Worm (Caenorhabditis elegans): ENCODE results near the gene lec-9.

Gene lec-9

DNA sequence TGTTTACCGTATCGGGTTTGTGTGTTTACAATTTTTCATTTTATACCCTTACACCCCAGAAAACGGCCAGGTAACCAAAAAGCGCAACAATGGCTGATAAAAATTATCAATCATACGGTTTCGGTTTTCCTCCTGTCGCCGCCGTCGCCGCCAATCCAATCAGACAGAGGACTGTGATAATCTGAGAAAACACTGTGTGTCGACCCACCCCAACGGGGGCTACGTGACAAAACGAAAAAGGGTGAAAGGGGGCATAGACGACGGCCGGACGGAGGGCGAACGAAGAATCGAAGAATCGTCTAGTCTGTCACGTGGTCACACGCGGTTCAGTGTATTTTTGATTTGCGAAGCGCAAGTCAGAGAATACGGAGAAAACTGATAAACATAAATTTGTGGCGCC lies 30.6 kb downstream of the lec-9 start (continued):
- TF ChIP-seq egl-44 (GFP tag; IDR thresholded peaks at IDR 0.05) (peak; percentile 70; the same call in 1 of the 2 replicates), nhr-179 (tag; optimal IDR thresholded peaks at IDR 0.05) (no peak), F57A8.1 (GFP tag; optimal IDR thresholded peaks at IDR 0.05) (no peak), madf-6 (GFP tag; IDR thresholded peaks at IDR 0.05) (no peak), tbp1 (GFP tag; optimal IDR thresholded peaks at IDR 0.05) (peak; percentile 14), unc-62 (GFP tag; optimal IDR thresholded peaks at IDR 0.05) (no peak), dox-1 (GFP tag; IDR thresholded peaks at IDR 0.05) (peak; percentile 49; the same call in 1 of the 2 replicates), unc-130 (GFP tag; optimal IDR thresholded peaks at IDR 0.05) (no peak), hlh-26 (GFP tag; conservative IDR thresholded peaks at IDR 0.05) (no peak), cebp-2 (GFP tag; IDR thresholded peaks at IDR 0.05) (no peak), gei-17 (GFP tag; optimal IDR thresholded peaks at IDR 0.05) (no peak), madf-10 (tag; optimal IDR thresholded peaks at IDR 0.05) (peak; percentile 23), let-526 (GFP tag; IDR thresholded peaks at IDR 0.05) (no peak), snpc-4 (GFP tag; optimal IDR thresholded peaks at IDR 0.05) (no peak), snpc-4 (tag; optimal IDR thresholded peaks at IDR 0.05) (peak in 1 of 4 experiments; percentile 29), attf-3 (GFP tag; conservative IDR thresholded peaks at IDR 0.05) (no peak), F22D6.2 (tag; optimal IDR thresholded peaks at IDR 0.05) (peak; percentile 32), F57C9.4 (tag; optimal IDR thresholded peaks at IDR 0.05) (no peak), pbrm-1 (GFP tag; IDR thresholded peaks at IDR 0.05) (0 out of 2 replicates have a peak, but pooled peaks have one; percentile 10), cebp-1 (GFP tag; IDR thresholded peaks at IDR 0.05) (no peak), cebp-1 (tag; optimal IDR thresholded peaks at IDR 0.05) (peak; percentile 61), madf-3 (GFP tag; IDR thresholded peaks at IDR 0.05) (no peak), hsf-1 (GFP tag; IDR thresholded peaks at IDR 0.05) (no peak), ceh-27 (GFP tag; optimal IDR thresholded peaks at IDR 0.05) (peak; percentile 61), F10E7.11 (tag; optimal IDR thresholded peaks at IDR 0.05) (no peak), ceh-40 (GFP tag; IDR thresholded peaks at IDR 0.05) (no peak), T26A5.8 (tag; optimal IDR thresholded peaks at IDR 0.05) (no peak), akir-1 (GFP tag; optimal IDR thresholded peaks at IDR 0.05) (no peak), ztf-28 (GFP tag; IDR thresholded peaks at IDR 0.05) (no peak), egl-18 (GFP tag; IDR thresholded peaks at IDR 0.05) (no peak)

DNA sequence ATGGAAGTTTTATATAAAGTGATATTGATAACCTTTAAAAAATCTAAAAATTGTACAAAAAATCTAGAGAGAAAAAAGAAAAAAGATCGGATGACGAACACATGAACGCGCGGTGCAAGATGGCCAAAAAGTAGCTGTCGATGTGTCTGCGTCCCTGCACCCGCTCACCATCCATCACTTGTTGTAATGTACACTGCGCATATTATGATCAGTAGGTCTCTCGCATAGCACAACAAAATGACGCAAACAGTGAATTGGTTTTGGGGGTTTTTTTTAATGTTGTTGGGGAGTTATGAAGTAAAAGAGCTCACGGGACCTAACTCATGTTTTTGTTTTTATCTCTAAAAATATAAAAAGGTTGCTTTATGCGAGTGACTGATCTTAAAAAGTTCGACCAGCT lies 31.4 kb downstream of the lec-9 start:
- no peak for TF ChIP-seq cebp-2 (GFP tag; IDR thresholded peaks at IDR 0.05)
- TF ChIP-seq lsy-27 (tag; optimal IDR thresholded peaks at IDR 0.05; ENCODE audit: borderline replicate concordance, insufficient read depth), result no peak
- no peak for TF ChIP-seq ztf-18 (tag; optimal IDR thresholded peaks at IDR 0.05)
- TF ChIP-seq snpc-1.3 (tag; optimal IDR thresholded peaks at IDR 0.05; ENCODE audit: insufficient read depth), result no peak
- peak; percentile 5 for TF ChIP-seq attf-5 (GFP tag; optimal IDR thresholded peaks at IDR 0.05)
- peak; percentile 50; the same call in 1 of the 2 replicates for TF ChIP-seq dox-1 (GFP tag; IDR thresholded peaks at IDR 0.05)
- no peak for TF ChIP-seq Y53F4B.3 (GFP tag; IDR thresholded peaks at IDR 0.05)
- no peak for TF ChIP-seq bed-2 (GFP tag; IDR thresholded peaks at IDR 0.05)
- TF ChIP-seq hlh-26 (GFP tag; conservative IDR thresholded peaks at IDR 0.05), result no peak
- TF ChIP-seq ceh-79 (tag; optimal IDR thresholded peaks at IDR 0.05), result no peak
- TF ChIP-seq mel-28 (tag; optimal IDR thresholded peaks at IDR 0.05; ENCODE audit: borderline replicate concordance), result no peak
- TF ChIP-seq nhr-80 (tag; optimal IDR thresholded peaks at IDR 0.05), result peak; percentile 14
- no peak for TF ChIP-seq hlh-12 (tag; optimal IDR thresholded peaks at IDR 0.05)
- peak; percentile 15; the same call in 1 of the 2 replicates for TF ChIP-seq nfyb-1 (GFP tag; IDR thresholded peaks at IDR 0.05)
- TF ChIP-seq sea-2 (GFP tag; IDR thresholded peaks at IDR 0.05), result no peak
